Worm (Caenorhabditis elegans): ENCODE data around the gene fbxb-85.

Gene fbxb-85

DNA sequence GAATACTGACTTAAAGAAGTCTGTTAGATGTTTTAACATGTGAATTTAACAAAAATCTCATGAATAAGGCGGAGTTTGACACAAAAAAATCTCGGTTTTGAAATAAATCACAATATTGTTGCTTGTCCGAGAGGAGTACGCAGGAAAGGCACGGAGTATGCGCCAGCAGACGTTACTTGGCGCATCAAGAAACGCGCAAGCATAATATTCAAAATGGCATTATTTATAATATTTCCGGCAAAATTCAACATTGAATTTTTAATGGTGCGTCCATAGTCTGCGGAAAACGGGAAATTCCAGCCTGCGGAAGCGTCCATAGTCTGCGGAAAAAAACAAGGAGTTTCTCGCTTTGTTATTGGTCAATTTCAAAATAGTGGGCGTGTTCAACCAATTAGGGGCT lies 3.9 kb downstream of the fbxb-85 start, which contains the start of gene pde-12:
Gene pde-12 (minus strand): TSS at position 148 of the 400 bp plus-strand sequence.
- TF ChIP-seq dmd-4 (tag; optimal IDR thresholded peaks at IDR 0.05; ENCODE audit: borderline replicate concordance) (no peak), ztf-16 (tag; optimal IDR thresholded peaks at IDR 0.05) (peak; percentile 44), nfya-1 (tag; optimal IDR thresholded peaks at IDR 0.05) (peak; percentile 79), ceh-30 (tag; optimal IDR thresholded peaks at IDR 0.05) (no peak), ets-4 (tag; optimal IDR thresholded peaks at IDR 0.05) (no peak), ref-2 (tag; optimal IDR thresholded peaks at IDR 0.05) (no peak), mec-3 (tag; optimal IDR thresholded peaks at IDR 0.05; ENCODE audit: borderline replicate concordance) (no peak), unc-42 (tag; optimal IDR thresholded peaks at IDR 0.05) (peak; percentile 60), elt-4 (tag; optimal IDR thresholded peaks at IDR 0.05) (no peak), nhr-232 (tag; optimal IDR thresholded peaks at IDR 0.05) (no peak), pag-3 (tag; optimal IDR thresholded peaks at IDR 0.05; ENCODE audit: borderline replicate concordance) (no peak), K09A11.1 (tag; optimal IDR thresholded peaks at IDR 0.05; ENCODE audit: insufficient read depth) (no peak), fkh-10 (GFP tag; optimal IDR thresholded peaks at IDR 0.05) (no peak), pros-1 (tag; optimal IDR thresholded peaks at IDR 0.05) (no peak), hlh-13 (GFP tag; optimal IDR thresholded peaks at IDR 0.05) (no peak), unc-86 (tag; optimal IDR thresholded peaks at IDR 0.05) (no peak), pha-4 (tag; optimal IDR thresholded peaks at IDR 0.05) (no peak), ahr-1 (tag; optimal IDR thresholded peaks at IDR 0.05) (no peak), eyg-1 (tag; optimal IDR thresholded peaks at IDR 0.05) (no peak), ttx-3 (tag; optimal IDR thresholded peaks at IDR 0.05) (no peak), fkh-6 (tag; optimal IDR thresholded peaks at IDR 0.05) (no peak), ceh-2 (tag; optimal IDR thresholded peaks at IDR 0.05) (no peak), hlh-8 (tag; optimal IDR thresholded peaks at IDR 0.05) (no peak), che-1 (tag; optimal IDR thresholded peaks at IDR 0.05) (no peak), tbx-7 (tag; optimal IDR thresholded peaks at IDR 0.05) (no peak), odd-2 (tag; optimal IDR thresholded peaks at IDR 0.05) (no peak), lim-6 (tag; optimal IDR thresholded peaks at IDR 0.05) (no peak), ceh-45 (GFP tag; IDR thresholded peaks at IDR 0.05) (no peak), ceh-31 (tag; optimal IDR thresholded peaks at IDR 0.05) (peak; percentile 22), pat-9 (tag; optimal IDR thresholded peaks at IDR 0.05) (peak; percentile 16), elt-2 (tag; optimal IDR thresholded peaks at IDR 0.05) (peak; percentile 33), F13H6.1 (tag; optimal IDR thresholded peaks at IDR 0.05) (no peak), ceh-6 (GFP tag; optimal IDR thresholded peaks at IDR 0.05) (no peak), rnt-1 (tag; optimal IDR thresholded peaks at IDR 0.05) (no peak), ceh-14 (tag; optimal IDR thresholded peaks at IDR 0.05) (no peak), hlh-15 (tag; optimal IDR thresholded peaks at IDR 0.05) (no peak), ceh-34 (tag; optimal IDR thresholded peaks at IDR 0.05) (no peak), ceh-48 (tag; optimal IDR thresholded peaks at IDR 0.05) (no peak), ceh-9 (tag; optimal IDR thresholded peaks at IDR 0.05) (no peak), sdc-2 (tag; optimal IDR thresholded peaks at IDR 0.05) (no peak), dve-1 (tag; optimal IDR thresholded peaks at IDR 0.05) (no peak), ceh-18 (tag; optimal IDR thresholded peaks at IDR 0.05) (peak; percentile 29), tbx-2 (tag; optimal IDR thresholded peaks at IDR 0.05) (no peak), hlh-6 (tag; optimal IDR thresholded peaks at IDR 0.05) (no peak)

DNA sequence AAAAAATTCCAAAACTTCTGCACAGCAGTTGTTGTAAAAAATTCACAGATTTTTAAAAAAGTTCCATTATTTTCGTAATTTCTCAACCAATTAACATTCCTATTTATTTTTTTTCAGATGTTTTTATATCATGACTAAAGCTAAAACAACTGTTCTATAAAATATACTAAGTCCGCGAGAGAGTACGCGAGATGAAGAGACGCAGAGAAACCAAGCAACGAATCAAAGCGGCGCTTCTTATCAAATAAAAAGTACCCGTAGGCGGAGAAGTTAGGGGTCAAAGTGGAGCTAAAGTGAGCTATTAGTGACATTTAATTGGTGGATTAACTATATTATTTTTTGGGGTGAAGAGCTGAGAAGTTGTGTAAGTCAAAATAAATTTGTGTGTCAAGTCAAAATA lies 16.1 kb downstream of the fbxb-85 start, which contains the start of gene sbsp-1:
Gene sbsp-1 (plus strand): TSS at position 301 of the 400 bp plus-strand sequence.
- TF ChIP-seq pat-9 (tag; optimal IDR thresholded peaks at IDR 0.05) (no peak), pha-2 (tag; optimal IDR thresholded peaks at IDR 0.05) (no peak), npax-4 (tag; optimal IDR thresholded peaks at IDR 0.05) (no peak), fkh-10 (GFP tag; optimal IDR thresholded peaks at IDR 0.05) (no peak), ref-2 (tag; optimal IDR thresholded peaks at IDR 0.05) (no peak), pros-1 (tag; optimal IDR thresholded peaks at IDR 0.05) (no peak), tbx-2 (tag; optimal IDR thresholded peaks at IDR 0.05) (no peak), zip-5 (tag; optimal IDR thresholded peaks at IDR 0.05) (no peak), lin-11 (tag; optimal IDR thresholded peaks at IDR 0.05) (no peak), ets-4 (tag; optimal IDR thresholded peaks at IDR 0.05) (no peak), C38D4.7 (GFP tag; optimal IDR thresholded peaks at IDR 0.05) (no peak), ceh-22 (tag; optimal IDR thresholded peaks at IDR 0.05) (no peak), gmeb-2 (tag; optimal IDR thresholded peaks at IDR 0.05) (no peak)
